Worm (Caenorhabditis elegans): ENCODE data around the gene plpp-1.2.

The plpp-1.2 gene

ce11 chrII:6493709-6494326, 8.5 kb downstream of the plpp-1.2 start:
- TF ChIP-seq egrh-3 (GFP tag; IDR thresholded peaks at IDR 0.05) (no peak), xnd-1 (tag; optimal IDR thresholded peaks at IDR 0.05) (peak; percentile 35), hrde-1 (tag; optimal IDR thresholded peaks at IDR 0.05; ENCODE audit: borderline replicate concordance) (peak; percentile 28), dpl-1 (GFP tag; optimal IDR thresholded peaks at IDR 0.05) (no peak), ceh-100 (GFP tag; IDR thresholded peaks at IDR 0.05) (0 out of 2 replicates have a peak, but pooled peaks have one; percentile 35), madf-3 (GFP tag; IDR thresholded peaks at IDR 0.05) (0 out of 2 replicates have a peak, but pooled peaks have one; percentile 1), nhr-80 (tag; optimal IDR thresholded peaks at IDR 0.05) (no peak), let-607 (tag; optimal IDR thresholded peaks at IDR 0.05) (no peak), snpc-4 (GFP tag; optimal IDR thresholded peaks at IDR 0.05) (no peak), snpc-4 (tag; optimal IDR thresholded peaks at IDR 0.05) (no peak), chd-7 (tag; optimal IDR thresholded peaks at IDR 0.05) (no peak), mes-4 (tag; optimal IDR thresholded peaks at IDR 0.05) (no peak), C06A6.2 (GFP tag; conservative IDR thresholded peaks at IDR 0.05) (no peak), hmg-1.2 (GFP tag; IDR thresholded peaks at IDR 0.05) (no peak; the same call in 1 of the 2 replicates), mxl-1 (tag; optimal IDR thresholded peaks at IDR 0.05) (no peak), F10E7.11 (tag; optimal IDR thresholded peaks at IDR 0.05) (no peak), F52B5.7 (tag; optimal IDR thresholded peaks at IDR 0.05) (no peak), ceh-79 (tag; optimal IDR thresholded peaks at IDR 0.05) (no peak), pbrm-1 (GFP tag; IDR thresholded peaks at IDR 0.05) (0 out of 2 replicates have a peak, but pooled peaks have one; percentile 28), madf-6 (GFP tag; IDR thresholded peaks at IDR 0.05) (peak; percentile 53; the same call in 1 of the 2 replicates), ztf-3 (GFP tag; optimal IDR thresholded peaks at IDR 0.05) (no peak), Y53G8AR.9 (GFP tag; conservative IDR thresholded peaks at IDR 0.05) (no peak), T07F8.4 (tag; optimal IDR thresholded peaks at IDR 0.05) (no peak), repo-1 (tag; optimal IDR thresholded peaks at IDR 0.05) (peak; percentile 26), ekl-4 (GFP tag; IDR thresholded peaks at IDR 0.05) (no peak), hsf-1 (GFP tag; IDR thresholded peaks at IDR 0.05) (peak; percentile 60), F49E8.2 (tag; optimal IDR thresholded peaks at IDR 0.05; ENCODE audit: insufficient read depth) (peak; percentile 31), F22D6.2 (tag; optimal IDR thresholded peaks at IDR 0.05) (no peak), snpc-3.4 (tag; optimal IDR thresholded peaks at IDR 0.05) (peak; percentile 14), ztf-18 (tag; optimal IDR thresholded peaks at IDR 0.05) (no peak), ama-1 (optimal IDR thresholded peaks at IDR 0.05) (no peak), ama-1 (GFP tag; optimal IDR thresholded peaks at IDR 0.05) (peak in 1 of 2 experiments; percentile 6), lin-54 (GFP tag; optimal IDR thresholded peaks at IDR 0.05) (peak; percentile 1), F57A8.1 (GFP tag; optimal IDR thresholded peaks at IDR 0.05) (no peak), F55B11.4 (tag; optimal IDR thresholded peaks at IDR 0.05; ENCODE audit: borderline replicate concordance, insufficient read depth) (no peak), lin-40 (tag; optimal IDR thresholded peaks at IDR 0.05) (no peak), snpc-1.1 (tag; optimal IDR thresholded peaks at IDR 0.05; ENCODE audit: insufficient read depth) (no peak)

ce11 chrII:6496496-6496895, 11.2 kb downstream of the plpp-1.2 start:
- TF ChIP-seq dpl-1 (GFP tag; optimal IDR thresholded peaks at IDR 0.05): no peak
- TF ChIP-seq F37B4.10 (GFP tag; IDR thresholded peaks at IDR 0.05): no peak
- no peak for TF ChIP-seq F23B12.7 (tag; optimal IDR thresholded peaks at IDR 0.05; ENCODE audit: insufficient read depth)
- no peak for TF ChIP-seq C17E4.6 (GFP tag; IDR thresholded peaks at IDR 0.05)
- no peak for TF ChIP-seq let-607 (tag; optimal IDR thresholded peaks at IDR 0.05)
- no peak for TF ChIP-seq ekl-4 (GFP tag; IDR thresholded peaks at IDR 0.05)
- TF ChIP-seq rec-8 (tag; optimal IDR thresholded peaks at IDR 0.05): no peak
- no peak for TF ChIP-seq Y53G8AR.9 (GFP tag; conservative IDR thresholded peaks at IDR 0.05)
- no peak for TF ChIP-seq cebp-2 (GFP tag; IDR thresholded peaks at IDR 0.05)
- no peak for TF ChIP-seq pha-4 (tag; optimal IDR thresholded peaks at IDR 0.05)
- TF ChIP-seq ZK185.1 (tag; optimal IDR thresholded peaks at IDR 0.05; ENCODE audit: poor library complexity, severe bottlenecking): no peak
- TF ChIP-seq chd-7 (tag; optimal IDR thresholded peaks at IDR 0.05): no peak
- TF ChIP-seq F10E7.11 (tag; optimal IDR thresholded peaks at IDR 0.05): no peak
- no peak for TF ChIP-seq ceh-100 (GFP tag; IDR thresholded peaks at IDR 0.05)
- TF ChIP-seq mel-28 (tag; optimal IDR thresholded peaks at IDR 0.05; ENCODE audit: borderline replicate concordance): no peak
- TF ChIP-seq lin-40 (tag; optimal IDR thresholded peaks at IDR 0.05): no peak
- no peak for TF ChIP-seq snpc-4 (GFP tag; optimal IDR thresholded peaks at IDR 0.05)
- no peak for TF ChIP-seq snpc-4 (tag; optimal IDR thresholded peaks at IDR 0.05)
